Worm (Caenorhabditis elegans) whole organism, L4 larva: ENCODE measurements around the gene crn-5.

Source experiments
- F49E8.2 ChIP-seq: sonication (generic microtip); optimal IDR thresholded peaks from 2 replicates; lab custom pipeline; 2016; ENCODE audit warnings: missing compliant biosample characterization, mild to moderate bottlenecking, missing genetic modification characterization, borderline replicate concordance
- snpc-4 ChIP-seq: fragments of 150-350 bp; optimal IDR thresholded peaks from 2 replicates; lab custom pipeline; 2014; ENCODE audit warnings: missing biosample characterization, missing genetic modification characterization

ce11 chrII:10555484-10556075 lies 37.0 kb upstream of the crn-5 start:
- TF ChIP-seq snpc-4 (tag; lab: Kevin White, UChicago) (no peak), F49E8.2 (no peak)
